Fruit fly (Drosophila melanogaster) whole organism, embryonic: ENCODE measurements around the gene CG31627.

ENCODE experiments used
- Atf3 ChIP-seq: fragments of 200-800 bp; sonication (Bioruptor generic); optimal IDR thresholded peaks from 3 replicates; lab custom pipeline; 2016; ENCODE audit warnings: missing biosample characterization, missing genetic modification characterization
- CG10274 ChIP-seq: fragments of 200-800 bp; sonication (Bioruptor generic); optimal IDR thresholded peaks from 3 replicates; lab custom pipeline; 2017; ENCODE audit warnings: missing biosample characterization, mild to moderate bottlenecking, missing genetic modification characterization
- CG11247 ChIP-seq: fragments of 200-800 bp; sonication (Bioruptor generic); IDR thresholded peaks from 2 replicates; pipeline ENCODE4 v1.3.6; 2022; ENCODE audit warnings: missing biosample characterization, missing genetic modification characterization
- CG11456 ChIP-seq: fragments of 200-800 bp; sonication (Bioruptor generic); IDR thresholded peaks from 3 replicates; pipeline ENCODE4 v1.3.6; 2022; ENCODE audit warnings: missing biosample characterization, missing genetic modification characterization
- CG13624 ChIP-seq: fragments of 200-800 bp; sonication (Bioruptor generic); optimal IDR thresholded peaks from 2 replicates; lab custom pipeline; 2016; ENCODE audit warnings: missing biosample characterization, missing genetic modification characterization
- CG13775 ChIP-seq: fragments of 200-800 bp; sonication (Bioruptor generic); optimal IDR thresholded peaks from 3 replicates; lab custom pipeline; 2017; ENCODE audit warnings: missing biosample characterization, mild to moderate bottlenecking, missing genetic modification characterization
- CG15514 ChIP-seq: fragments of 200-800 bp; sonication (Bioruptor generic); optimal IDR thresholded peaks from 3 replicates; lab custom pipeline; 2017; ENCODE audit warnings: missing biosample characterization, missing genetic modification characterization, mild to moderate bottlenecking, moderate library complexity, missing genetic modification reagents
- CG1647 ChIP-seq: fragments of 200-800 bp; sonication (Bioruptor generic); optimal IDR thresholded peaks from 3 replicates; lab custom pipeline; 2016; ENCODE audit warnings: missing biosample characterization, missing genetic modification characterization
- CG16813 ChIP-seq: fragments of 200-800 bp; sonication (Bioruptor generic); IDR thresholded peaks from 3 replicates; pipeline ENCODE4 v1.3.6; 2022; ENCODE audit warnings: missing biosample characterization, missing genetic modification characterization; ENCODE audit not compliant: partially characterized antibody
- CG17361 ChIP-seq: fragments of 200-800 bp; sonication (Bioruptor generic); IDR thresholded peaks from 3 replicates; pipeline ENCODE4 v1.3.6; 2022; ENCODE audit warnings: missing biosample characterization, missing genetic modification characterization
- CG18599 ChIP-seq: fragments of 200-800 bp; sonication (Bioruptor generic); optimal IDR thresholded peaks from 3 replicates; lab custom pipeline; 2017; ENCODE audit warnings: missing biosample characterization, missing genetic modification characterization, mild to moderate bottlenecking, moderate library complexity, missing genetic modification reagents
- CG2129 ChIP-seq: fragments of 200-800 bp; sonication (Bioruptor generic); IDR thresholded peaks from 2 replicates; pipeline ENCODE4 v1.3.6; 2022; ENCODE audit warnings: missing biosample characterization, missing genetic modification characterization; ENCODE audit not compliant: partially characterized antibody
- CG31365 ChIP-seq: fragments of 200-800 bp; sonication (Bioruptor generic); optimal IDR thresholded peaks from 2 replicates; lab custom pipeline; 2018; ENCODE audit warnings: missing biosample characterization, mild to moderate bottlenecking, missing genetic modification characterization
- CG32532 ChIP-seq: fragments of 200-800 bp; sonication (Bioruptor generic); IDR thresholded peaks from 2 replicates; pipeline ENCODE4 v1.3.6; 2022; ENCODE audit warnings: missing biosample characterization, missing genetic modification characterization
- CG4854 ChIP-seq: fragments of 200-800 bp; sonication (Bioruptor generic); optimal IDR thresholded peaks from 2 replicates; lab custom pipeline; 2016; ENCODE audit warnings: missing biosample characterization, missing genetic modification characterization, inconsistent platforms
- CG7357 ChIP-seq: fragments of 200-800 bp; sonication (Bioruptor generic); IDR thresholded peaks from 3 replicates; pipeline ENCODE4 v1.3.6; 2022; ENCODE audit warnings: missing biosample characterization, missing genetic modification characterization
- CG9817 ChIP-seq: fragments of 200-800 bp; sonication (Bioruptor generic); optimal IDR thresholded peaks from 2 replicates; lab custom pipeline; 2018; ENCODE audit warnings: missing biosample characterization, mild to moderate bottlenecking, missing genetic modification characterization, moderate library complexity
- CG9932 ChIP-seq: fragments of 200-800 bp; sonication (Bioruptor generic); IDR thresholded peaks from 2 replicates; pipeline ENCODE4 v1.3.6; 2022; ENCODE audit warnings: missing biosample characterization, missing genetic modification characterization
- CHES-1-like ChIP-seq: fragments of 200-800 bp; sonication (Bioruptor generic); optimal IDR thresholded peaks from 2 replicates; lab custom pipeline; 2016; ENCODE audit warnings: missing biosample characterization, missing genetic modification characterization
- D19B ChIP-seq: fragments of 200-800 bp; sonication (Bioruptor generic); optimal IDR thresholded peaks from 2 replicates; lab custom pipeline; 2017; ENCODE audit warnings: missing biosample characterization, mild to moderate bottlenecking, missing genetic modification characterization
- Lhr ChIP-seq: fragments of 200-800 bp; sonication (Bioruptor generic); optimal IDR thresholded peaks from 3 replicates; lab custom pipeline; 2017; ENCODE audit warnings: mild to moderate bottlenecking, missing biosample characterization, missing genetic modification reagents, missing genetic modification characterization
- Mes4 ChIP-seq: fragments of 200-800 bp; sonication (Bioruptor generic); optimal IDR thresholded peaks from 2 replicates; lab custom pipeline; 2016; ENCODE audit warnings: missing biosample characterization, missing genetic modification characterization
- Myb ChIP-seq: fragments of 200-800 bp; sonication (Bioruptor generic); optimal IDR thresholded peaks from 2 replicates; lab custom pipeline; 2016; ENCODE audit warnings: missing biosample characterization, missing genetic modification characterization
- NC2α ChIP-seq: fragments of 200-800 bp; sonication (Bioruptor generic); optimal IDR thresholded peaks from 2 replicates; lab custom pipeline; 2016; ENCODE audit warnings: missing biosample characterization, missing genetic modification characterization
- Poxn ChIP-seq: fragments of 200-800 bp; sonication (Bioruptor generic); IDR thresholded peaks from 2 replicates; pipeline ENCODE4 v1.3.6; 2022; ENCODE audit warnings: missing biosample characterization, missing genetic modification characterization
- Ravus ChIP-seq: fragments of 200-800 bp; sonication (Bioruptor generic); IDR thresholded peaks from 2 replicates; pipeline ENCODE4 v1.3.6; 2022; ENCODE audit warnings: missing biosample characterization, missing genetic modification characterization
- Sin3A ChIP-seq: fragments of >200 bp; optimal IDR thresholded peaks from 2 replicates; lab custom pipeline; 2018
- Spps ChIP-seq: fragments of 200-800 bp; sonication (Bioruptor generic); optimal IDR thresholded peaks from 2 replicates; lab custom pipeline; 2018; ENCODE audit warnings: missing biosample characterization, mild to moderate bottlenecking, missing genetic modification characterization
- TFAM ChIP-seq: fragments of 200-800 bp; sonication (Bioruptor generic); optimal IDR thresholded peaks from 2 replicates; lab custom pipeline; 2017; ENCODE audit warnings: missing biosample characterization, missing genetic modification characterization, inconsistent platforms
- Tbp ChIP-seq: fragments of >200 bp; optimal IDR thresholded peaks from 2 replicates; lab custom pipeline; 2018; ENCODE audit warnings: missing biosample characterization, missing genetic modification characterization
- Xbp1 ChIP-seq: fragments of 200-800 bp; sonication (Bioruptor generic); optimal IDR thresholded peaks from 3 replicates; lab custom pipeline; 2016; ENCODE audit warnings: missing biosample characterization, mild to moderate bottlenecking, missing genetic modification characterization
- amos ChIP-seq: fragments of 200-800 bp; sonication (Bioruptor generic); IDR thresholded peaks from 2 replicates; pipeline ENCODE4 v1.3.6; 2022; ENCODE audit warnings: missing biosample characterization, missing genetic modification characterization; ENCODE audit not compliant: partially characterized antibody
- bigmax ChIP-seq: fragments of 200-800 bp; sonication (Bioruptor generic); optimal IDR thresholded peaks from 2 replicates; lab custom pipeline; 2018; ENCODE audit warnings: missing biosample characterization, mild to moderate bottlenecking, missing genetic modification characterization
- ci ChIP-seq: fragments of 200-800 bp; sonication (Bioruptor generic); IDR thresholded peaks from 3 replicates; pipeline ENCODE4 v1.3.6; 2022; ENCODE audit warnings: missing biosample characterization, missing genetic modification characterization
- dpn ChIP-seq, 2 experiments: fragments of 200-800 bp; sonication (Bioruptor generic); optimal IDR thresholded peaks; 3 replicates each; lab custom pipeline; 2016; ENCODE audit warnings: missing biosample characterization in 2 of 2, missing genetic modification characterization in 2 of 2
- dysf ChIP-seq: fragments of 200-800 bp; sonication (Bioruptor generic); IDR thresholded peaks from 3 replicates; pipeline ENCODE4 v1.3.6; 2022; ENCODE audit warnings: missing biosample characterization, missing genetic modification characterization
- exex ChIP-seq: fragments of 200-800 bp; sonication (Bioruptor generic); optimal IDR thresholded peaks from 4 replicates; lab custom pipeline; 2018; ENCODE audit warnings: missing biosample characterization, mild to moderate bottlenecking, missing genetic modification characterization, moderate library complexity
- hb ChIP-seq: fragments of 200-800 bp; sonication (Bioruptor generic); IDR thresholded peaks from 3 replicates; pipeline ENCODE4 v1.3.6; 2022; ENCODE audit warnings: missing biosample characterization, missing genetic modification characterization; ENCODE audit not compliant: partially characterized antibody
- kay ChIP-seq: fragments of 200-800 bp; sonication (Bioruptor generic); optimal IDR thresholded peaks from 2 replicates; lab custom pipeline; 2016; ENCODE audit warnings: missing biosample characterization, missing genetic modification characterization
- ken ChIP-seq: fragments of 200-800 bp; sonication (Bioruptor generic); IDR thresholded peaks from 3 replicates; pipeline ENCODE4 v1.3.6; 2022; ENCODE audit warnings: missing biosample characterization, missing genetic modification characterization
- lab ChIP-seq: fragments of 200-800 bp; sonication (Bioruptor generic); optimal IDR thresholded peaks from 3 replicates; lab custom pipeline; 2017; ENCODE audit warnings: missing biosample characterization, missing genetic modification characterization, mild to moderate bottlenecking, moderate library complexity, missing genetic modification reagents
- lola ChIP-seq, 3 experiments: fragments of >200 bp in 2 of 3; fragments of 200-800 bp in 1 of 3; sonication (Bioruptor generic) in 1 of 3; optimal IDR thresholded peaks; 2 replicates each; lab custom pipeline; 2017 to 2019; ENCODE audit warnings: missing biosample characterization in 3 of 3, missing genetic modification characterization in 3 of 3, mild to moderate bottlenecking in 1 of 3, moderate library complexity in 1 of 3
- luna ChIP-seq: fragments of 200-800 bp; sonication (Bioruptor generic); optimal IDR thresholded peaks from 2 replicates; lab custom pipeline; 2016; ENCODE audit warnings: missing biosample characterization, missing genetic modification characterization
- pb ChIP-seq: fragments of 200-800 bp; sonication (Bioruptor generic); optimal IDR thresholded peaks from 3 replicates; lab custom pipeline; 2016; ENCODE audit warnings: missing biosample characterization, missing genetic modification characterization
- pzg ChIP-seq: fragments of 200-800 bp; sonication (Bioruptor generic); optimal IDR thresholded peaks from 3 replicates; lab custom pipeline; 2018; ENCODE audit warnings: missing biosample characterization, mild to moderate bottlenecking, missing genetic modification characterization, moderate library complexity
- run ChIP-seq: fragments of 200-800 bp; sonication (Bioruptor generic); optimal IDR thresholded peaks from 3 replicates; lab custom pipeline; 2018; ENCODE audit warnings: missing biosample characterization, mild to moderate bottlenecking, missing genetic modification characterization
- shn ChIP-seq: fragments of 200-800 bp; sonication (Bioruptor generic); optimal IDR thresholded peaks from 3 replicates; lab custom pipeline; 2016; ENCODE audit warnings: missing biosample characterization, missing genetic modification characterization
- slou ChIP-seq: fragments of 200-800 bp; sonication (Bioruptor generic); optimal IDR thresholded peaks from 3 replicates; lab custom pipeline; 2016; ENCODE audit warnings: missing biosample characterization, missing genetic modification characterization
- tap ChIP-seq: fragments of 200-800 bp; optimal IDR thresholded peaks from 3 replicates; lab custom pipeline; 2019; ENCODE audit warnings: missing biosample characterization, mild to moderate bottlenecking, missing genetic modification characterization, moderate library complexity
- trh ChIP-seq: fragments of 200-800 bp; sonication (Bioruptor generic); optimal IDR thresholded peaks from 2 replicates; lab custom pipeline; 2016; ENCODE audit warnings: missing biosample characterization, missing genetic modification characterization
- vfl ChIP-seq: fragments of 200-800 bp; sonication (Bioruptor generic); optimal IDR thresholded peaks from 2 replicates; lab custom pipeline; 2016; ENCODE audit warnings: missing biosample characterization, missing genetic modification characterization
- wek ChIP-seq: fragments of 200-800 bp; sonication (Bioruptor generic); optimal IDR thresholded peaks from 3 replicates; lab custom pipeline; 2018; ENCODE audit warnings: missing biosample characterization, mild to moderate bottlenecking, missing genetic modification characterization, moderate library complexity

CG31627 gene

dm6 chr2L:21179615-21180031, 6.6 kb downstream of the CG31627 start, which contains the start of the genes bur and Mcm10 (continued):
- no peak for TF ChIP-seq Atf3
- no peak for TF ChIP-seq CG9932
- TF ChIP-seq CG15514 = peak; percentile 82
- TF ChIP-seq CG9817 (tag; lab: Kevin White, UChicago) = no peak
- TF ChIP-seq CG32532 (GFP tag; lab: Robert Waterston, UW) = no peak
- no peak for TF ChIP-seq luna (GFP tag; lab: Kevin White, UChicago)
- TF ChIP-seq Spps (tag; lab: Kevin White, UChicago) = no peak
- TF ChIP-seq ci (GFP tag; lab: Robert Waterston, UW) = no peak
- TF ChIP-seq lola (GFP tag; optimal IDR thresholded peaks at IDR 0.05; lab: Kevin White, UChicago) = no peak
- no peak for TF ChIP-seq run (tag; lab: Kevin White, UChicago)
- TF ChIP-seq wek (GFP tag; lab: Kevin White, UChicago) = no peak
- no peak for TF ChIP-seq trh (GFP tag; lab: Kevin White, UChicago)
- TF ChIP-seq CG17361 (GFP tag; lab: Robert Waterston, UW) = no peak
- TF ChIP-seq tap (tag; lab: Kevin White, UChicago) = no peak
- TF ChIP-seq CG13624 (GFP tag; lab: Kevin White, UChicago) = no peak
- TF ChIP-seq Tbp (GFP tag; lab: Kevin White, UChicago) = no peak
- no peak for TF ChIP-seq CG2129
- TF ChIP-seq Mes4 = no peak
- no peak for TF ChIP-seq dysf
- TF ChIP-seq Ravus (GFP tag; lab: Robert Waterston, UW) = no peak
- no peak for TF ChIP-seq Poxn
- no peak for TF ChIP-seq CG10274 (GFP tag; lab: Kevin White, UChicago)
- TF ChIP-seq CG13775 (GFP tag; lab: Kevin White, UChicago) = no peak
- peak; percentile 59 for TF ChIP-seq pzg (GFP tag; lab: Kevin White, UChicago)
- no peak for TF ChIP-seq D19B (GFP tag; lab: Kevin White, UChicago)
- TF ChIP-seq pb = no peak
- peak; percentile 62 for TF ChIP-seq Lhr (GFP tag; lab: Kevin White, UChicago)
- no peak for TF ChIP-seq lab
- no peak for TF ChIP-seq Myb
- no peak for TF ChIP-seq ken (GFP tag; lab: Robert Waterston, UW)
- TF ChIP-seq exex (tag; lab: Kevin White, UChicago) = no peak
- TF ChIP-seq CHES-1-like (GFP tag; lab: Kevin White, UChicago) = no peak
- TF ChIP-seq bigmax (GFP tag; lab: Kevin White, UChicago) = no peak
- TF ChIP-seq CG7357 (GFP tag; lab: Robert Waterston, UW) = no peak
- TF ChIP-seq hb (GFP tag; lab: Robert Waterston, UW) = no peak
- no peak for TF ChIP-seq CG11247 (GFP tag; lab: Robert Waterston, UW)
- TF ChIP-seq TFAM = no peak
- peak; percentile 18 for TF ChIP-seq Sin3A (lab: Kevin White, UChicago)
- no peak for TF ChIP-seq CG1647 (GFP tag; lab: Kevin White, UChicago)
- TF ChIP-seq shn (GFP tag; lab: Kevin White, UChicago) = no peak
- TF ChIP-seq vfl = no peak
- no peak for TF ChIP-seq Xbp1
- TF ChIP-seq CG11456 (GFP tag; lab: Robert Waterston, UW) = no peak
- TF ChIP-seq kay (GFP tag; lab: Kevin White, UChicago) = peak; percentile 21
- no peak for TF ChIP-seq dpn (GFP tag; optimal IDR thresholded peaks at IDR 0.05; lab: Kevin White, UChicago)
- TF ChIP-seq CG4854 (GFP tag; lab: Kevin White, UChicago) = no peak
- no peak for TF ChIP-seq NC2α
- no peak for TF ChIP-seq CG18599 (GFP tag; lab: Kevin White, UChicago)
- no peak for TF ChIP-seq CG31365 (tag; lab: Kevin White, UChicago)
- no peak for TF ChIP-seq CG16813
- TF ChIP-seq slou (GFP tag; lab: Kevin White, UChicago) = no peak
- no peak for TF ChIP-seq amos (GFP tag; lab: Robert Waterston, UW)
